Worm (Caenorhabditis elegans) whole organism, young adult: ENCODE data around the gene K07F5.8.

Experiments used
- B0019.2 ChIP-seq: fragments of 200-800 bp; sonication (Bioruptor generic); conservative IDR thresholded peaks from 2 replicates; pipeline ENCODE4 v1.3.6; 2022; ENCODE audit warnings: missing genetic modification reagents, missing genetic modification characterization, missing compliant biosample characterization
- B0336.3 ChIP-seq: fragments of 200-800 bp; sonication (Bioruptor generic); IDR thresholded peaks from 2 replicates; pipeline ENCODE4 v1.3.6; 2022; ENCODE audit warnings: missing genetic modification characterization, missing compliant biosample characterization
- F37B4.10 ChIP-seq: fragments of 200-800 bp; sonication (Bioruptor generic); IDR thresholded peaks from 2 replicates; pipeline ENCODE4 v1.3.6; 2022; ENCODE audit warnings: missing genetic modification characterization, missing compliant biosample characterization
- F49E8.2 ChIP-seq: sonication (generic microtip); optimal IDR thresholded peaks from 3 replicates; lab custom pipeline; 2017; ENCODE audit warnings: missing genetic modification characterization, mild to moderate bottlenecking, missing compliant biosample characterization, antibody characterized with exemption, moderate library complexity; ENCODE audit not compliant: insufficient read depth
- F55B11.4 ChIP-seq: sonication (generic microtip); optimal IDR thresholded peaks from 2 replicates; lab custom pipeline; 2016; ENCODE audit warnings: missing compliant biosample characterization, missing genetic modification characterization, borderline replicate concordance; ENCODE audit not compliant: insufficient read depth
- F57C9.4 ChIP-seq: sonication (generic microtip); optimal IDR thresholded peaks from 2 replicates; lab custom pipeline; 2017; ENCODE audit warnings: mild to moderate bottlenecking, missing genetic modification characterization, missing compliant biosample characterization
- Y79H2A.3 ChIP-seq: fragments of 200-800 bp; sonication (Bioruptor generic); conservative IDR thresholded peaks from 2 replicates; pipeline ENCODE4 v1.3.6; 2022; ENCODE audit warnings: missing genetic modification reagents, missing genetic modification characterization, missing compliant biosample characterization
- Y95B8A.8 ChIP-seq: fragments of 200-800 bp; sonication (Bioruptor generic); IDR thresholded peaks from 2 replicates; pipeline ENCODE4 v1.3.6; 2022; ENCODE audit warnings: missing genetic modification reagents, missing genetic modification characterization, missing compliant biosample characterization
- ama-1 ChIP-seq, 3 experiments: fragments of 150-350 bp in 1 of 3; sonication (generic microtip) in 2 of 3; optimal IDR thresholded peaks; 2 replicates each; lab custom pipeline; 2014 to 2018; ENCODE audit warnings: missing biosample characterization in 2 of 3, missing genetic modification characterization in 2 of 3, missing genetic modification reagents in 2 of 3
- attf-6 ChIP-seq: fragments of 200-800 bp; sonication (Bioruptor generic); IDR thresholded peaks from 2 replicates; pipeline ENCODE4 v1.3.6; 2022; ENCODE audit warnings: missing genetic modification reagents, missing genetic modification characterization, missing compliant biosample characterization
- bed-1 ChIP-seq: fragments of 200-800 bp; sonication (Bioruptor generic); IDR thresholded peaks from 2 replicates; pipeline ENCODE4 v1.3.6; 2022; ENCODE audit warnings: missing genetic modification reagents, missing genetic modification characterization, missing compliant biosample characterization
- bed-2 ChIP-seq: fragments of 200-800 bp; sonication (Bioruptor generic); IDR thresholded peaks from 2 replicates; pipeline ENCODE4 v1.3.6; 2022; ENCODE audit warnings: missing genetic modification reagents, missing genetic modification characterization, missing compliant biosample characterization
- cebp-1 ChIP-seq, 2 experiments: fragments of 200-800 bp in 1 of 2; sonication (Bioruptor generic) in 1 of 2; sonication (generic microtip) in 1 of 2; IDR thresholded peaks in 1 of 2; optimal IDR thresholded peaks in 1 of 2; 2 replicates each; pipeline versions ENCODE4 v1.3.6 to Lab custom; 2017 to 2022; ENCODE audit warnings: missing compliant biosample characterization in 2 of 2, missing genetic modification characterization in 2 of 2, mild to moderate bottlenecking in 1 of 2, missing genetic modification reagents in 1 of 2, moderate library complexity in 1 of 2
- ceh-91 ChIP-seq: fragments of 200-800 bp; sonication (Bioruptor generic); IDR thresholded peaks from 2 replicates; pipeline ENCODE4 v1.3.6; 2022; ENCODE audit warnings: missing genetic modification reagents, missing genetic modification characterization, missing compliant biosample characterization
- dpff-1 ChIP-seq: sonication (generic microtip); optimal IDR thresholded peaks from 2 replicates; lab custom pipeline; 2017; ENCODE audit warnings: mild to moderate bottlenecking, missing genetic modification characterization, missing compliant biosample characterization
- egl-44 ChIP-seq: fragments of 200-800 bp; sonication (Bioruptor generic); IDR thresholded peaks from 2 replicates; pipeline ENCODE4 v1.3.6; 2022; ENCODE audit warnings: missing genetic modification reagents, missing genetic modification characterization, missing compliant biosample characterization
- egrh-3 ChIP-seq: fragments of 200-800 bp; sonication (Bioruptor generic); IDR thresholded peaks from 2 replicates; pipeline ENCODE4 v1.3.6; 2022; ENCODE audit warnings: missing genetic modification reagents, missing genetic modification characterization, missing compliant biosample characterization
- gei-17 ChIP-seq: fragments of 200-800 bp; sonication (Bioruptor generic); optimal IDR thresholded peaks from 2 replicates; lab custom pipeline; 2018; ENCODE audit warnings: mild to moderate bottlenecking, missing genetic modification characterization, missing compliant biosample characterization
- hlh-26 ChIP-seq: fragments of 200-800 bp; sonication (Bioruptor generic); conservative IDR thresholded peaks from 2 replicates; pipeline ENCODE4 v1.3.6; 2022; ENCODE audit warnings: missing genetic modification reagents, missing genetic modification characterization, missing compliant biosample characterization
- hmg-1.2 ChIP-seq: fragments of 200-800 bp; sonication (Bioruptor generic); IDR thresholded peaks from 2 replicates; pipeline ENCODE4 v1.3.6; 2022; ENCODE audit warnings: missing genetic modification reagents, missing genetic modification characterization, missing compliant biosample characterization
- lin-40 ChIP-seq: sonication (generic microtip); optimal IDR thresholded peaks from 2 replicates; lab custom pipeline; 2016; ENCODE audit warnings: missing genetic modification characterization, mild to moderate bottlenecking, missing compliant biosample characterization, missing genotype, missing genetic modification reagents
- madf-3 ChIP-seq: fragments of 200-800 bp; sonication (Bioruptor generic); IDR thresholded peaks from 2 replicates; pipeline ENCODE4 v1.3.6; 2022; ENCODE audit warnings: missing genetic modification reagents, missing genetic modification characterization, missing compliant biosample characterization
- madf-8 ChIP-seq: fragments of 200-800 bp; sonication (Bioruptor generic); conservative IDR thresholded peaks from 2 replicates; pipeline ENCODE4 v1.3.6; 2022; ENCODE audit warnings: missing genetic modification reagents, missing genetic modification characterization, missing compliant biosample characterization
- mes-4 ChIP-seq: sonication (generic microtip); optimal IDR thresholded peaks from 2 replicates; lab custom pipeline; 2016; ENCODE audit warnings: missing genotype, missing genetic modification characterization, missing compliant biosample characterization
- mxl-1 ChIP-seq: sonication (generic microtip); optimal IDR thresholded peaks from 2 replicates; lab custom pipeline; 2016; ENCODE audit warnings: missing genetic modification characterization, missing compliant biosample characterization
- nhr-179 ChIP-seq: sonication (generic microtip); optimal IDR thresholded peaks from 2 replicates; lab custom pipeline; 2016; ENCODE audit warnings: mild to moderate bottlenecking, missing genetic modification characterization, missing compliant biosample characterization
- nhr-27 ChIP-seq: fragments of 200-800 bp; sonication (Bioruptor generic); optimal IDR thresholded peaks from 2 replicates; lab custom pipeline; 2018; ENCODE audit warnings: mild to moderate bottlenecking, missing genetic modification characterization, moderate library complexity, missing compliant biosample characterization
- nhr-80 ChIP-seq: sonication (generic microtip); optimal IDR thresholded peaks from 2 replicates; lab custom pipeline; 2016; ENCODE audit warnings: missing genetic modification characterization, missing compliant biosample characterization
- snpc-3.4 ChIP-seq: sonication (generic microtip); optimal IDR thresholded peaks from 2 replicates; lab custom pipeline; 2017; ENCODE audit warnings: missing genetic modification characterization, mild to moderate bottlenecking, missing compliant biosample characterization, antibody characterized with exemption, moderate library complexity, missing genotype, missing genetic modification reagents
- somi-1 ChIP-seq: fragments of 200-800 bp; sonication (Bioruptor generic); optimal IDR thresholded peaks from 2 replicates; lab custom pipeline; 2018; ENCODE audit warnings: mild to moderate bottlenecking, missing genetic modification characterization, missing compliant biosample characterization
- zfh-2 ChIP-seq: fragments of 200-800 bp; sonication (Bioruptor generic); conservative IDR thresholded peaks from 2 replicates; pipeline ENCODE4 v1.3.6; 2022; ENCODE audit warnings: missing genetic modification reagents, missing genetic modification characterization, missing compliant biosample characterization
- ztf-28 ChIP-seq: fragments of 200-800 bp; sonication (Bioruptor generic); IDR thresholded peaks from 2 replicates; pipeline ENCODE4 v1.3.6; 2022; ENCODE audit warnings: missing genetic modification reagents, missing genetic modification characterization, missing compliant biosample characterization

The K07F5.8 gene

ce11 chrIV:9825196-9825744, 24.3 kb downstream of the K07F5.8 start, which contains the start of gene mtr-4 (continued):
- TF ChIP-seq Y95B8A.8 (0 out of 2 replicates have a peak, but pooled peaks have one; percentile 74), bed-1 (GFP tag; lab: Robert Waterston, UW) (no peak), egrh-3 (no peak), mxl-1 (no peak), hmg-1.2 (GFP tag; lab: Robert Waterston, UW) (peak; percentile 51), madf-3 (GFP tag; lab: Robert Waterston, UW) (peak; percentile 64; the same call in 1 of the 2 replicates), bed-2 (GFP tag; lab: Robert Waterston, UW) (no peak), Y79H2A.3 (GFP tag; lab: Robert Waterston, UW) (no peak), nhr-80 (tag; lab: Kevin White, UChicago) (peak; percentile 69), mes-4 (no peak), madf-8 (peak; percentile 90), B0336.3 (GFP tag; lab: Robert Waterston, UW) (0 out of 2 replicates have a peak, but pooled peaks have one; percentile 34), dpff-1 (tag; lab: Kevin White, UChicago) (no peak), ceh-91 (peak; percentile 77), snpc-3.4 (tag; lab: Kevin White, UChicago) (peak; percentile 27)

ce11 chrIV:9824480-9824879, 25.0 kb downstream of the K07F5.8 start, which contains the start of gene catp-6:
Gene catp-6 (minus strand): TSS chrIV:9824580.
- no peak for TF ChIP-seq somi-1
- TF ChIP-seq nhr-27 = no peak
- TF ChIP-seq hmg-1.2 (GFP tag; lab: Robert Waterston, UW) = no peak
- no peak for TF ChIP-seq F49E8.2 (tag; lab: Kevin White, UChicago)
- TF ChIP-seq, all 124 proteins: peak for 0

ce11 chrIV:9822585-9822984, 26.9 kb downstream of the K07F5.8 start:
- TF ChIP-seq madf-8 (0 out of 2 replicates have a peak, but pooled peaks have one; percentile 16), attf-6 (no peak), F37B4.10 (GFP tag; lab: Robert Waterston, UW) (0 out of 2 replicates have a peak, but pooled peaks have one; percentile 51), zfh-2 (GFP tag; lab: Robert Waterston, UW) (peak; percentile 65), ama-1 (optimal IDR thresholded peaks at IDR 0.05; lab: Kevin White, UChicago) (no peak), ama-1 (GFP tag; optimal IDR thresholded peaks at IDR 0.05; lab: Kevin White, UChicago) (no peak)

ce11 chrIV:9821621-9822020, 27.9 kb downstream of the K07F5.8 start, which contains the start of gene col-123:
Gene col-123 (plus strand): TSS chrIV:9821921.
- TF ChIP-seq gei-17 (GFP tag; lab: Kevin White, UChicago) = no peak
- no peak for TF ChIP-seq nhr-80 (tag; lab: Kevin White, UChicago)
- TF ChIP-seq egl-44 (GFP tag; lab: Robert Waterston, UW) = no peak
- TF ChIP-seq lin-40 (tag; lab: Kevin White, UChicago) = no peak
- TF ChIP-seq F57C9.4 = no peak
- no peak for TF ChIP-seq cebp-1 (GFP tag; IDR thresholded peaks at IDR 0.05; lab: Robert Waterston, UW)
- TF ChIP-seq cebp-1 (tag; optimal IDR thresholded peaks at IDR 0.05; lab: Kevin White, UChicago) = no peak
- TF ChIP-seq ztf-28 (GFP tag; lab: Robert Waterston, UW) = no peak
- TF ChIP-seq nhr-179 (tag; lab: Kevin White, UChicago) = no peak
- TF ChIP-seq F55B11.4 = no peak
- no peak for TF ChIP-seq hlh-26
- no peak for TF ChIP-seq B0019.2 (GFP tag; lab: Robert Waterston, UW)
